Fruit fly (Drosophila melanogaster): Measurements from ENCODE around the gene CG13996.
A peak's percentile ranks its signal among the peaks of the same experiment; 100 is the strongest.

CG13996 gene

dm6 chr2L:6046865-6047264 lies 26.2 kb downstream of the CG13996 start:
- no peak for TF ChIP-seq Sp1 (GFP tag; optimal IDR thresholded peaks at IDR 0.05)
- no peak for TF ChIP-seq Myc (optimal IDR thresholded peaks at IDR 0.05)
- TF ChIP-seq Jra (GFP tag; optimal IDR thresholded peaks at IDR 0.05): no peak
- no peak for TF ChIP-seq brk (GFP tag; optimal IDR thresholded peaks at IDR 0.05)
- no peak for TF ChIP-seq dmrt93B (GFP tag; optimal IDR thresholded peaks at IDR 0.05)
- TF ChIP-seq ey (GFP tag; optimal IDR thresholded peaks at IDR 0.05): no peak
- TF ChIP-seq N (GFP tag; optimal IDR thresholded peaks at IDR 0.05): no peak
- TF ChIP-seq CG9705 (GFP tag; optimal IDR thresholded peaks at IDR 0.05): no peak
- no peak for TF ChIP-seq Hnf4 (GFP tag; optimal IDR thresholded peaks at IDR 0.05)
- TF ChIP-seq HLH106 (tag; optimal IDR thresholded peaks at IDR 0.05): no peak
- no peak for TF ChIP-seq jim (GFP tag; optimal IDR thresholded peaks at IDR 0.05)
- TF ChIP-seq Rel (GFP tag; optimal IDR thresholded peaks at IDR 0.05): no peak
- TF ChIP-seq Rel (tag; optimal IDR thresholded peaks at IDR 0.05): no peak
- TF ChIP-seq Mio (GFP tag; optimal IDR thresholded peaks at IDR 0.05): no peak
- TF ChIP-seq sv (GFP tag; optimal IDR thresholded peaks at IDR 0.05): no peak
- no peak for TF ChIP-seq Hr78 (GFP tag; optimal IDR thresholded peaks at IDR 0.05)
- TF ChIP-seq pan (optimal IDR thresholded peaks at IDR 0.05): no peak
- no peak for TF ChIP-seq sage (GFP tag; optimal IDR thresholded peaks at IDR 0.05)

dm6 chr2L:6047528-6048160 lies 27.0 kb downstream of the CG13996 start, which contains the start of gene IPIP:
TSS of gene IPIP (plus strand) at chr2L:6048002.
- TF ChIP-seq dmrt93B (GFP tag; optimal IDR thresholded peaks at IDR 0.05): no peak
- peak; percentile 94 for TF ChIP-seq Hr83 (GFP tag; optimal IDR thresholded peaks at IDR 0.05; ENCODE audit: poor library complexity, severe bottlenecking)
- TF ChIP-seq CG9705 (GFP tag; optimal IDR thresholded peaks at IDR 0.05): peak; percentile 17
- peak; percentile 69 for TF ChIP-seq h (GFP tag; optimal IDR thresholded peaks at IDR 0.05)
- peak in 1 of 2 experiments; percentile 36 for TF ChIP-seq foxo (GFP tag; optimal IDR thresholded peaks at IDR 0.05)
- TF ChIP-seq fru (GFP tag; optimal IDR thresholded peaks at IDR 0.05): peak; percentile 65
- peak; percentile 30 for TF ChIP-seq Sp1 (GFP tag; optimal IDR thresholded peaks at IDR 0.05)
- TF ChIP-seq ey (GFP tag; optimal IDR thresholded peaks at IDR 0.05): peak; percentile 9
- no peak for TF ChIP-seq Hnf4 (GFP tag; optimal IDR thresholded peaks at IDR 0.05)
- TF ChIP-seq brk (GFP tag; optimal IDR thresholded peaks at IDR 0.05): no peak
- peak; percentile 33 for TF ChIP-seq HLH106 (tag; optimal IDR thresholded peaks at IDR 0.05)
- TF ChIP-seq Myc (optimal IDR thresholded peaks at IDR 0.05): no peak
- no peak for TF ChIP-seq GATAd (GFP tag; optimal IDR thresholded peaks at IDR 0.05)
- peak; percentile 39 for TF ChIP-seq br (GFP tag; optimal IDR thresholded peaks at IDR 0.05)
- no peak for TF ChIP-seq usp (GFP tag; optimal IDR thresholded peaks at IDR 0.05)
- TF ChIP-seq rgr (GFP tag; optimal IDR thresholded peaks at IDR 0.05): peak; percentile 60
- peak; percentile 5 for TF ChIP-seq OdsH (GFP tag; optimal IDR thresholded peaks at IDR 0.05)
- TF ChIP-seq Mio (GFP tag; optimal IDR thresholded peaks at IDR 0.05): no peak
- TF ChIP-seq Hr78 (GFP tag; optimal IDR thresholded peaks at IDR 0.05): no peak
- TF ChIP-seq CG32264 (GFP tag; optimal IDR thresholded peaks at IDR 0.05): no peak
- no peak for TF ChIP-seq lola (GFP tag; optimal IDR thresholded peaks at IDR 0.05)
- no peak for TF ChIP-seq N (GFP tag; optimal IDR thresholded peaks at IDR 0.05)
- no peak for TF ChIP-seq sv (GFP tag; optimal IDR thresholded peaks at IDR 0.05)
- TF ChIP-seq psq (GFP tag; optimal IDR thresholded peaks at IDR 0.05): no peak
- TF ChIP-seq sage (GFP tag; optimal IDR thresholded peaks at IDR 0.05): no peak
- no peak for TF ChIP-seq Rel (GFP tag; optimal IDR thresholded peaks at IDR 0.05)
- TF ChIP-seq Rel (tag; optimal IDR thresholded peaks at IDR 0.05): peak; percentile 47
- no peak for TF ChIP-seq woc (GFP tag; optimal IDR thresholded peaks at IDR 0.05)
- no peak for TF ChIP-seq Dfd (GFP tag; optimal IDR thresholded peaks at IDR 0.05)
- TF ChIP-seq Vsx2 (GFP tag; optimal IDR thresholded peaks at IDR 0.05; ENCODE audit: partially characterized antibody): no peak
- no peak for TF ChIP-seq tai (GFP tag; optimal IDR thresholded peaks at IDR 0.05)
- no peak for TF ChIP-seq dsf (GFP tag; optimal IDR thresholded peaks at IDR 0.05; ENCODE audit: borderline replicate concordance)
- no peak for TF ChIP-seq Abd-B (GFP tag; optimal IDR thresholded peaks at IDR 0.05)
- no peak for TF ChIP-seq Jra (GFP tag; optimal IDR thresholded peaks at IDR 0.05)
- no peak for TF ChIP-seq jim (GFP tag; optimal IDR thresholded peaks at IDR 0.05)
- no peak for TF ChIP-seq CrebA (GFP tag; optimal IDR thresholded peaks at IDR 0.05; ENCODE audit: borderline replicate concordance)
- no peak for TF ChIP-seq pan (optimal IDR thresholded peaks at IDR 0.05)
- no peak for TF ChIP-seq dl (GFP tag; optimal IDR thresholded peaks at IDR 0.05; ENCODE audit: insufficient read depth in 1 of 2, partially characterized antibody in 2 of 2)
- TF ChIP-seq Dif (GFP tag; optimal IDR thresholded peaks at IDR 0.05; ENCODE audit: partially characterized antibody): peak; percentile 2
